Fruit fly (Drosophila melanogaster) whole organism, embryonic: Measurements from ENCODE around the gene Gnpat.
A peak's percentile ranks its signal among the peaks of the same experiment; 100 is the strongest.

Experiments
- Ada2b ChIP-seq: fragments of 200-800 bp; sonication (Bioruptor generic); IDR thresholded peaks from 2 replicates; pipeline ENCODE4 v1.3.6; 2022; ENCODE audit warnings: missing biosample characterization, missing genetic modification characterization
- BEAF-32 ChIP-seq: fragments of 200-800 bp; sonication (Bioruptor generic); optimal IDR thresholded peaks from 3 replicates; lab custom pipeline; 2017; ENCODE audit warnings: missing biosample characterization, missing genetic modification characterization, mild to moderate bottlenecking, moderate library complexity, missing genetic modification reagents
- Bgb ChIP-seq: fragments of 200-800 bp; sonication (Bioruptor generic); IDR thresholded peaks from 2 replicates; pipeline ENCODE4 v1.3.6; 2022; ENCODE audit warnings: missing biosample characterization, missing genetic modification characterization; ENCODE audit not compliant: partially characterized antibody
- BtbVII ChIP-seq: fragments of 200-800 bp; sonication (Bioruptor generic); optimal IDR thresholded peaks from 3 replicates; lab custom pipeline; 2017; ENCODE audit warnings: missing biosample characterization, mild to moderate bottlenecking, missing genetic modification characterization
- CG12219 ChIP-seq: fragments of 200-800 bp; sonication (Bioruptor generic); optimal IDR thresholded peaks from 3 replicates; lab custom pipeline; 2018; ENCODE audit warnings: missing biosample characterization, mild to moderate bottlenecking, missing genetic modification characterization
- CG12236 ChIP-seq: fragments of 200-800 bp; sonication (Bioruptor generic); optimal IDR thresholded peaks from 2 replicates; lab custom pipeline; 2016; ENCODE audit warnings: missing biosample characterization, missing genetic modification characterization
- CG13287 ChIP-seq: fragments of 200-800 bp; sonication (Bioruptor generic); IDR thresholded peaks from 2 replicates; pipeline ENCODE4 v1.3.6; 2022; ENCODE audit warnings: missing biosample characterization, missing genetic modification characterization; ENCODE audit not compliant: partially characterized antibody
- CG13624 ChIP-seq: fragments of 200-800 bp; sonication (Bioruptor generic); optimal IDR thresholded peaks from 2 replicates; lab custom pipeline; 2016; ENCODE audit warnings: missing biosample characterization, missing genetic modification characterization
- CG15011 ChIP-seq: fragments of 200-800 bp; sonication (Bioruptor generic); optimal IDR thresholded peaks from 3 replicates; lab custom pipeline; 2018; ENCODE audit warnings: missing biosample characterization, mild to moderate bottlenecking, missing genetic modification characterization
- CG16813 ChIP-seq: fragments of 200-800 bp; sonication (Bioruptor generic); IDR thresholded peaks from 3 replicates; pipeline ENCODE4 v1.3.6; 2022; ENCODE audit warnings: missing biosample characterization, missing genetic modification characterization; ENCODE audit not compliant: partially characterized antibody
- CG2129 ChIP-seq: fragments of 200-800 bp; sonication (Bioruptor generic); IDR thresholded peaks from 2 replicates; pipeline ENCODE4 v1.3.6; 2022; ENCODE audit warnings: missing biosample characterization, missing genetic modification characterization; ENCODE audit not compliant: partially characterized antibody
- CG6791 ChIP-seq: fragments of 200-800 bp; sonication (Bioruptor generic); IDR thresholded peaks from 3 replicates; pipeline ENCODE4 v1.3.6; 2022; ENCODE audit warnings: missing biosample characterization, missing genetic modification characterization; ENCODE audit not compliant: partially characterized antibody
- CG9215 ChIP-seq: fragments of 200-800 bp; sonication (Bioruptor generic); IDR thresholded peaks from 2 replicates; pipeline ENCODE4 v1.3.6; 2022; ENCODE audit warnings: missing biosample characterization, missing genetic modification characterization
- CG9437 ChIP-seq: fragments of 200-800 bp; sonication (Bioruptor generic); optimal IDR thresholded peaks from 2 replicates; lab custom pipeline; 2018; ENCODE audit warnings: missing biosample characterization, mild to moderate bottlenecking, missing genetic modification characterization
- CG9932 ChIP-seq: fragments of 200-800 bp; sonication (Bioruptor generic); IDR thresholded peaks from 2 replicates; pipeline ENCODE4 v1.3.6; 2022; ENCODE audit warnings: missing biosample characterization, missing genetic modification characterization
- CTCF ChIP-seq: fragments of 200-800 bp; sonication (Bioruptor generic); optimal IDR thresholded peaks from 2 replicates; lab custom pipeline; 2017; ENCODE audit warnings: missing biosample characterization, mild to moderate bottlenecking, missing genetic modification characterization, moderate library complexity
- CoRest ChIP-seq: fragments of 200-800 bp; sonication (Bioruptor generic); optimal IDR thresholded peaks from 3 replicates; lab custom pipeline; 2018; ENCODE audit warnings: missing biosample characterization, mild to moderate bottlenecking, missing genetic modification characterization, moderate library complexity
- Dll ChIP-seq: fragments of 200-800 bp; sonication (Bioruptor generic); IDR thresholded peaks from 4 replicates; pipeline ENCODE4 v1.3.6; 2022; ENCODE audit warnings: missing biosample characterization, missing genetic modification characterization; ENCODE audit not compliant: partially characterized antibody
- Doc3 ChIP-seq: fragments of 200-800 bp; sonication (Bioruptor generic); IDR thresholded peaks from 3 replicates; pipeline ENCODE4 v1.3.6; 2022; ENCODE audit warnings: missing biosample characterization, missing genetic modification characterization; ENCODE audit not compliant: partially characterized antibody
- Dp ChIP-seq: fragments of 200-800 bp; sonication (Bioruptor generic); optimal IDR thresholded peaks from 2 replicates; lab custom pipeline; 2018; ENCODE audit warnings: missing biosample characterization, mild to moderate bottlenecking, missing genetic modification characterization, moderate library complexity
- ERR ChIP-seq: fragments of 200-800 bp; sonication (Bioruptor generic); optimal IDR thresholded peaks from 2 replicates; lab custom pipeline; 2016; ENCODE audit warnings: missing biosample characterization, missing genetic modification characterization
- Fer1 ChIP-seq: fragments of 200-800 bp; sonication (Bioruptor generic); optimal IDR thresholded peaks from 2 replicates; lab custom pipeline; 2017; ENCODE audit warnings: missing biosample characterization, mild to moderate bottlenecking, missing genetic modification characterization
- HLH4C ChIP-seq: fragments of 200-800 bp; sonication (Bioruptor generic); IDR thresholded peaks from 3 replicates; pipeline ENCODE4 v1.3.6; 2022; ENCODE audit warnings: missing biosample characterization, missing genetic modification characterization; ENCODE audit not compliant: partially characterized antibody
- Hr3 ChIP-seq: fragments of 200-800 bp; sonication (Bioruptor generic); optimal IDR thresholded peaks from 3 replicates; lab custom pipeline; 2016; ENCODE audit warnings: missing biosample characterization, missing genetic modification characterization
- NFAT ChIP-seq: fragments of 200-800 bp; sonication (Bioruptor generic); IDR thresholded peaks from 2 replicates; pipeline ENCODE4 v1.3.6; 2022; ENCODE audit warnings: missing biosample characterization, missing genetic modification characterization
- Ptx1 ChIP-seq: fragments of 200-800 bp; sonication (Bioruptor generic); IDR thresholded peaks from 2 replicates; pipeline ENCODE4 v1.3.6; 2022; ENCODE audit warnings: missing biosample characterization, missing genetic modification characterization
- Taf1 ChIP-seq: fragments of 200-800 bp; sonication (Bioruptor generic); IDR thresholded peaks from 2 replicates; pipeline ENCODE4 v1.3.6; 2022; ENCODE audit warnings: missing biosample characterization, missing genetic modification characterization
- al ChIP-seq: fragments of 200-800 bp; sonication (Bioruptor generic); IDR thresholded peaks from 2 replicates; pipeline ENCODE4 v1.3.6; 2022; ENCODE audit warnings: missing biosample characterization, missing genetic modification characterization
- danr ChIP-seq: fragments of 200-800 bp; sonication (Bioruptor generic); IDR thresholded peaks from 2 replicates; pipeline ENCODE4 v1.3.6; 2022; ENCODE audit warnings: missing biosample characterization, missing genetic modification characterization
- dm ChIP-seq: fragments of 200-800 bp; sonication (Bioruptor generic); optimal IDR thresholded peaks from 3 replicates; lab custom pipeline; 2016; ENCODE audit warnings: missing biosample characterization, missing genetic modification characterization
- dpn ChIP-seq, 2 experiments: fragments of 200-800 bp; sonication (Bioruptor generic); optimal IDR thresholded peaks; 3 replicates each; lab custom pipeline; 2016; ENCODE audit warnings: missing biosample characterization in 2 of 2, missing genetic modification characterization in 2 of 2
- en ChIP-seq: fragments of 200-800 bp; sonication (Bioruptor generic); optimal IDR thresholded peaks from 2 replicates; lab custom pipeline; 2016; ENCODE audit warnings: missing biosample characterization, missing genetic modification characterization
- fd96Cb ChIP-seq: fragments of 200-800 bp; sonication (Bioruptor generic); optimal IDR thresholded peaks from 2 replicates; lab custom pipeline; 2018; ENCODE audit warnings: missing biosample characterization, mild to moderate bottlenecking, missing genetic modification characterization, moderate library complexity
- grau ChIP-seq: fragments of 200-800 bp; optimal IDR thresholded peaks from 3 replicates; lab custom pipeline; 2019; ENCODE audit warnings: missing biosample characterization, mild to moderate bottlenecking, missing genetic modification characterization, moderate library complexity
- hb ChIP-seq: fragments of 200-800 bp; sonication (Bioruptor generic); IDR thresholded peaks from 3 replicates; pipeline ENCODE4 v1.3.6; 2022; ENCODE audit warnings: missing biosample characterization, missing genetic modification characterization; ENCODE audit not compliant: partially characterized antibody
- mld ChIP-seq: fragments of 200-800 bp; sonication (Bioruptor generic); IDR thresholded peaks from 3 replicates; pipeline ENCODE4 v1.3.6; 2022; ENCODE audit warnings: missing biosample characterization, missing genetic modification characterization; ENCODE audit not compliant: partially characterized antibody
- nerfin-2 ChIP-seq: fragments of 200-800 bp; sonication (Bioruptor generic); IDR thresholded peaks from 2 replicates; pipeline ENCODE4 v1.3.6; 2022; ENCODE audit warnings: missing biosample characterization, missing genetic modification characterization; ENCODE audit not compliant: partially characterized antibody
- salm ChIP-seq: fragments of 200-800 bp; sonication (Bioruptor generic); optimal IDR thresholded peaks from 2 replicates; lab custom pipeline; 2018; ENCODE audit warnings: missing biosample characterization, mild to moderate bottlenecking, missing genetic modification characterization
- sisA ChIP-seq: fragments of 200-800 bp; sonication (Bioruptor generic); IDR thresholded peaks from 2 replicates; pipeline ENCODE4 v1.3.6; 2022; ENCODE audit warnings: missing biosample characterization, missing genetic modification characterization
- sna ChIP-seq: fragments of 200-800 bp; sonication (Bioruptor generic); IDR thresholded peaks from 2 replicates; pipeline ENCODE4 v1.3.6; 2022; ENCODE audit warnings: missing biosample characterization, missing genetic modification characterization; ENCODE audit not compliant: partially characterized antibody
- stwl ChIP-seq: fragments of 200-800 bp; sonication (Bioruptor generic); optimal IDR thresholded peaks from 3 replicates; lab custom pipeline; 2018; ENCODE audit warnings: missing biosample characterization, mild to moderate bottlenecking, missing genetic modification characterization, moderate library complexity
- tio ChIP-seq: fragments of 200-800 bp; sonication (Bioruptor generic); optimal IDR thresholded peaks from 2 replicates; lab custom pipeline; 2017; ENCODE audit warnings: missing biosample characterization, missing genetic modification characterization, inconsistent platforms
- trh ChIP-seq: fragments of 200-800 bp; sonication (Bioruptor generic); optimal IDR thresholded peaks from 2 replicates; lab custom pipeline; 2016; ENCODE audit warnings: missing biosample characterization, missing genetic modification characterization
- tup ChIP-seq: fragments of 200-800 bp; sonication (Bioruptor generic); optimal IDR thresholded peaks from 2 replicates; lab custom pipeline; 2016; ENCODE audit warnings: missing biosample characterization, mild to moderate bottlenecking, missing genetic modification characterization, moderate library complexity
- vnd ChIP-seq: fragments of 200-800 bp; sonication (Bioruptor generic); IDR thresholded peaks from 3 replicates; pipeline ENCODE4 v1.3.6; 2022; ENCODE audit warnings: missing biosample characterization, missing genetic modification characterization; ENCODE audit not compliant: partially characterized antibody
- zen2 ChIP-seq: fragments of 200-800 bp; sonication (Bioruptor generic); IDR thresholded peaks from 3 replicates; pipeline ENCODE4 v1.3.6; 2022; ENCODE audit warnings: missing biosample characterization, missing genetic modification characterization; ENCODE audit not compliant: partially characterized antibody
- zfh2 ChIP-seq: fragments of 200-800 bp; sonication (Bioruptor generic); optimal IDR thresholded peaks from 2 replicates; lab custom pipeline; 2016; ENCODE audit warnings: missing biosample characterization, missing genetic modification characterization

Gene Gnpat

DNA sequence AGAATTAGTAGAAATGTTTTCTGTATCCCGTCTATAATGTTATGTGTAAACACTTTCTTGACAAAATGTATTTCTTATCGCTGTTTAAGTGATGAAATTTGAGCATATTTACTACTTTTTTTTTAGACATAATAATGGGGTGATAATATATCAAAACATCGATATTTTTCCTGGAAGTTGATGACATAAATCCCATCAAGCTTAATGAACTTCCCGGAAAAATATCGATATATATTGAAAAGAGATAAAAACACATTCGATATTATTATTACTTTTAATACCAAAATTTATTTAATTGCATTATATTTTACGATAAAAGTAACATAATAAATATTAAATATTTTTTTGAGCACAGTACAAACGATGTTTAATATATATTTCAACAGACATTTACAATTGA lies 5.0 kb upstream of the Gnpat start (continued):
- TF ChIP-seq CoRest (tag; lab: Kevin White, UChicago), result no peak
- TF ChIP-seq CG13624 (GFP tag; lab: Kevin White, UChicago), result no peak
- no peak for TF ChIP-seq NFAT (GFP tag; lab: Robert Waterston, UW)
- TF ChIP-seq BtbVII, result no peak
- TF ChIP-seq fd96Cb (tag; lab: Kevin White, UChicago), result no peak
- no peak for TF ChIP-seq dm
- no peak for TF ChIP-seq tio
- peak; percentile 55; the same call in 2 of the 3 replicates for TF ChIP-seq CG16813 (GFP tag; lab: Robert Waterston, UW)
- TF ChIP-seq sisA (GFP tag; lab: Robert Waterston, UW), result no peak
- TF ChIP-seq CG9215 (GFP tag; lab: Robert Waterston, UW), result no peak
- TF ChIP-seq Ptx1, result no peak
- no peak for TF ChIP-seq CG9932 (GFP tag; lab: Robert Waterston, UW)
- no peak for TF ChIP-seq Dp (GFP tag; lab: Kevin White, UChicago)
- 0 out of 2 replicates have a peak, but pooled peaks have one; percentile 49 for TF ChIP-seq nerfin-2
- TF ChIP-seq CTCF (GFP tag; lab: Kevin White, UChicago), result no peak
- TF ChIP-seq trh (GFP tag; lab: Kevin White, UChicago), result no peak
- peak; percentile 74 for TF ChIP-seq CG13287 (GFP tag; lab: Robert Waterston, UW)
- no peak for TF ChIP-seq Ada2b
- TF ChIP-seq Bgb, result 0 out of 2 replicates have a peak, but pooled peaks have one; percentile 9
- no peak for TF ChIP-seq al (GFP tag; lab: Robert Waterston, UW)
- peak; percentile 61; the same call in 1 of the 3 replicates for TF ChIP-seq hb (GFP tag; lab: Robert Waterston, UW)
- TF ChIP-seq HLH4C (GFP tag; lab: Robert Waterston, UW), result peak; percentile 55; the same call in 2 of the 3 replicates
- TF ChIP-seq BEAF-32 (GFP tag; lab: Kevin White, UChicago), result peak; percentile 37
- TF ChIP-seq CG6791 (GFP tag; lab: Robert Waterston, UW), result 0 out of 3 replicates have a peak, but pooled peaks have one; percentile 20
- no peak for TF ChIP-seq mld (GFP tag; lab: Robert Waterston, UW)
- no peak for TF ChIP-seq Hr3
- TF ChIP-seq stwl (tag; lab: Kevin White, UChicago), result peak; percentile 58
- no peak for TF ChIP-seq tup (GFP tag; lab: Kevin White, UChicago)
- TF ChIP-seq Fer1 (GFP tag; lab: Kevin White, UChicago), result no peak
- 0 out of 3 replicates have a peak, but pooled peaks have one; percentile 22 for TF ChIP-seq vnd (GFP tag; lab: Robert Waterston, UW)
- peak; percentile 25; the same call in 1 of the 2 replicates for TF ChIP-seq CG2129
- 0 out of 2 replicates have a peak, but pooled peaks have one; percentile 43 for TF ChIP-seq sna (GFP tag; lab: Robert Waterston, UW)
- TF ChIP-seq Taf1, result no peak
- TF ChIP-seq Dll, result peak; percentile 77
- TF ChIP-seq CG15011, result no peak
- TF ChIP-seq CG12219 (GFP tag; lab: Kevin White, UChicago), result no peak
- no peak; the same call in 2 of the 3 replicates for TF ChIP-seq zen2
- TF ChIP-seq dpn (GFP tag; optimal IDR thresholded peaks at IDR 0.05; lab: Kevin White, UChicago), result no peak
- TF ChIP-seq danr (GFP tag; lab: Robert Waterston, UW), result no peak
- no peak for TF ChIP-seq CG12236
- TF ChIP-seq ERR, result no peak
- no peak for TF ChIP-seq zfh2 (GFP tag; lab: Kevin White, UChicago)
- TF ChIP-seq CG9437 (GFP tag; lab: Kevin White, UChicago), result no peak
- TF ChIP-seq Doc3 (GFP tag; lab: Robert Waterston, UW), result peak; percentile 63; the same call in 2 of the 3 replicates
- no peak for TF ChIP-seq en (GFP tag; lab: Kevin White, UChicago)
- TF ChIP-seq salm, result no peak
- TF ChIP-seq grau, result no peak
- TF ChIP-seq, all 482 proteins: peak for 19
